Fruit fly (Drosophila melanogaster) whole organism, adult: ENCODE results near the gene U4-U6-60K.

Experiments
- CG33017 ChIP-seq: fragments of 200-800 bp; sonication (Bioruptor generic); optimal IDR thresholded peaks from 2 replicates; lab custom pipeline; 2018; ENCODE audit warnings: missing biosample characterization, mild to moderate bottlenecking, missing genetic modification characterization, moderate library complexity
- CG7045 ChIP-seq: fragments of 200-800 bp; sonication (Bioruptor generic); optimal IDR thresholded peaks from 2 replicates; lab custom pipeline; 2017; ENCODE audit warnings: missing biosample characterization, mild to moderate bottlenecking, missing genetic modification characterization
- CG7101 ChIP-seq: fragments of 200-800 bp; sonication (Bioruptor generic); optimal IDR thresholded peaks from 2 replicates; lab custom pipeline; 2018; ENCODE audit warnings: missing biosample characterization, mild to moderate bottlenecking, missing genetic modification characterization, moderate library complexity
- Clk ChIP-seq: fragments of 200-800 bp; sonication (Bioruptor generic); optimal IDR thresholded peaks from 2 replicates; lab custom pipeline; 2017; ENCODE audit warnings: missing biosample characterization, missing genetic modification characterization
- Mnt ChIP-seq: fragments of 200-800 bp; sonication (Bioruptor generic); optimal IDR thresholded peaks from 2 replicates; lab custom pipeline; 2016; ENCODE audit warnings: missing biosample characterization, mild to moderate bottlenecking, missing genetic modification characterization
- ovo ChIP-seq: fragments of 200-800 bp; sonication (Bioruptor generic); optimal IDR thresholded peaks from 2 replicates; lab custom pipeline; 2016; ENCODE audit warnings: missing biosample characterization, missing genetic modification characterization

- TF ChIP-seq CG7101 (tag; lab: Kevin White, UChicago) (no peak), CG33017 (tag; lab: Kevin White, UChicago) (no peak), CG7045 (GFP tag; lab: Kevin White, UChicago) (no peak), Clk (GFP tag; lab: Kevin White, UChicago) (no peak), Mnt (GFP tag; lab: Kevin White, UChicago) (no peak), ovo (no peak)
These were observed 47.9 kb downstream of the U4-U6-60K start, which contains the start of gene QIL1 for dm6 chr3L:17465804-17466203.
